Fruit fly (Drosophila melanogaster): Measurements from ENCODE around the gene Ravus.

Ravus gene

DNA sequence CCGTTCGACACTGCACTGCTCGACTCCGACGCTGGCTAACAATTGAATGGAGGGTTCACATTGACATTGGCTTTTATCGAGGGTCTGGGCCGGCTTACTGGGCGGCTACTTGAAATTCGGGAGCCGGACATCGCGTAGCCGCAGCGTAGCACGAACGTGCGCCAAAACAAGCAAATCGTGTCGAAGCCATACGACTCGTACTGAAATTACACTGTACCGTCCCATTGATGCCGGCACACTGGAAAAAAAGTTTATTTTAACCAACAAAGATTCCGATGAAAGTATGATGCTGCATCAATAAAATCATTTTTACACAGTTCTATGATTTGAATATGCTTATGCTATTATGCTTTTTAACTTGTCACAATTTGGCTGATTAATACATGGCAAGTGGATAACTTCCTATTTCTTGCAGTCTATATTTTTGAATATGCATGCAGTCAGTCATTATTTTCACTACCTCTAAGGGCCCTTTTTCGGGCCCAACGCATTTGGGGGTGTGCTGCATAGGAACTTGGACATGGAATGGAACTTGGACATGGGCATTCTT lies 25.0 kb upstream of the Ravus start, which contains the start of gene apn (continued):
- TF ChIP-seq CG14441 (GFP tag; IDR thresholded peaks at IDR 0.05) (peak; percentile 36; the same call in 1 of the 2 replicates), gsb-n (tag; optimal IDR thresholded peaks at IDR 0.05) (no peak), NC2β (GFP tag; optimal IDR thresholded peaks at IDR 0.05) (no peak)

DNA sequence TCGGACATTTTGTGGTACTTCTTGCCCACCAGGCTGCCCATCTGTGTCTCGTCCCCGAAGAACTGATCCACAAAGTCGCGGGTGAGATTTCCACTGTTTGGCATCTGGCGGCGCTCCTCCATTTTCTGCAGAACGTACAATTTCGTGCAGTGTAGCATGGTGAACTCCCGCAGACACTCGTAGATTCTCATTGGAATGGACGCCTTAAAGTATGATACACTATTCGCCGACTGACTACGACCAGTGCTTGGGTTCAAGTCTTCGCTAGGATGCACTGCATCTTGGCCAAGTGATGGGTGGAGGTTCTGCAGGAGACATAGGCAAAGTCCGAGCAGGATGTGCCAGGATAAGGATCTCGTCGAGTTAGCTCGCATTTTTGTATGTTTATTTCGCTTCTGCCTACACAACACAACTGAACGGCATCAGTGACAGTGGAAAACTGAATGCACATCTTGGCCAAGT lies 22.3 kb upstream of the Ravus start, which contains the start of gene CG15888:
Gene CG15888, minus strand, starts transcription at position 412 of the 462 bp plus-strand sequence.
- TF ChIP-seq Elba2 (GFP tag; optimal IDR thresholded peaks at IDR 0.05) (no peak), sc (optimal IDR thresholded peaks at IDR 0.05) (no peak), sc (GFP tag; optimal IDR thresholded peaks at IDR 0.05) (no peak), Ets65A (GFP tag) (peak; percentile 59), gcm (GFP tag; optimal IDR thresholded peaks at IDR 0.05) (no peak), Mrtf (GFP tag; IDR thresholded peaks at IDR 0.05) (no peak), corto (GFP tag; optimal IDR thresholded peaks at IDR 0.05) (no peak), zf30C (GFP tag; optimal IDR thresholded peaks at IDR 0.05) (peak; percentile 11), jing (GFP tag; optimal IDR thresholded peaks at IDR 0.05) (no peak), Side (GFP tag; optimal IDR thresholded peaks at IDR 0.05) (no peak), Trl (optimal IDR thresholded peaks at IDR 0.05) (no peak), Trl (GFP tag; optimal IDR thresholded peaks at IDR 0.05) (no peak), fd3F (GFP tag; optimal IDR thresholded peaks at IDR 0.05) (no peak), insv (GFP tag; optimal IDR thresholded peaks at IDR 0.05) (peak in 1 of 2 experiments; percentile 85), prd (optimal IDR thresholded peaks at IDR 0.05) (no peak), prd (GFP tag; IDR thresholded peaks at IDR 0.05) (no peak), CG7556 (GFP tag; optimal IDR thresholded peaks at IDR 0.05) (no peak), gsb (GFP tag; IDR thresholded peaks at IDR 0.05) (no peak), CG6272 (GFP tag; IDR thresholded peaks at IDR 0.05) (no peak), cas (GFP tag; IDR thresholded peaks at IDR 0.05) (no peak), Myb (GFP tag; optimal IDR thresholded peaks at IDR 0.05) (no peak), CG7372 (GFP tag; IDR thresholded peaks at IDR 0.05) (no peak)

DNA sequence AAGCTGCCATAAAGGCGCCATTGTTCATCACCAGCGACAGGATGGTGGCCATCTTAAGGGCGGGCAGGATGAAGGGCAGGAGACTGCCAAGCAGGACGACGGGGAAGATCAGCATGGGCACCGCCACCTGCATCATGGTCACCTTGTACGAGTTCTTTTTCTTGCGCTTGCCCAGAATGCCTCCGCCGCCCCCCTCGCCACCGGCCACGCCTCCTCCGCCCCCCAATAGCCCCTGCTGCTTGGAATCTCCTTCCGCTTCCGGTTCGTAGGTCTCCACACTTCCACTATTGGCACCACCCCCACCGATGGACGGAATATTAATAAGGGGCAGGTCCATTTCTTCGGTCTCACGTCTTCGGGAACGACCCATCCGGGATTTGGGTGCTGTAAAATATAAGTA lies 21.2 kb upstream of the Ravus start:
- no peak for TF ChIP-seq Atf6 (GFP tag; IDR thresholded peaks at IDR 0.05)
- TF ChIP-seq Rx (GFP tag; IDR thresholded peaks at IDR 0.05), result no peak
- TF ChIP-seq H2.0 (GFP tag; IDR thresholded peaks at IDR 0.05), result no peak
- TF ChIP-seq crol (GFP tag; IDR thresholded peaks at IDR 0.05), result 0 out of 2 replicates have a peak, but pooled peaks have one; percentile 21
- peak; percentile 50 for TF ChIP-seq Hr39 (optimal IDR thresholded peaks at IDR 0.05)
- TF ChIP-seq tgo (GFP tag; IDR thresholded peaks at IDR 0.05), result no peak
- no peak for TF ChIP-seq scrt (GFP tag; optimal IDR thresholded peaks at IDR 0.05)
- no peak for TF ChIP-seq CG17912 (GFP tag; optimal IDR thresholded peaks at IDR 0.05)
- TF ChIP-seq hbn (GFP tag; IDR thresholded peaks at IDR 0.05; ENCODE audit: partially characterized antibody), result no peak
- TF ChIP-seq Mrtf (GFP tag; IDR thresholded peaks at IDR 0.05), result 0 out of 3 replicates have a peak, but pooled peaks have one; percentile 36
- 0 out of 2 replicates have a peak, but pooled peaks have one; percentile 7 for TF ChIP-seq al (GFP tag; IDR thresholded peaks at IDR 0.05)

DNA sequence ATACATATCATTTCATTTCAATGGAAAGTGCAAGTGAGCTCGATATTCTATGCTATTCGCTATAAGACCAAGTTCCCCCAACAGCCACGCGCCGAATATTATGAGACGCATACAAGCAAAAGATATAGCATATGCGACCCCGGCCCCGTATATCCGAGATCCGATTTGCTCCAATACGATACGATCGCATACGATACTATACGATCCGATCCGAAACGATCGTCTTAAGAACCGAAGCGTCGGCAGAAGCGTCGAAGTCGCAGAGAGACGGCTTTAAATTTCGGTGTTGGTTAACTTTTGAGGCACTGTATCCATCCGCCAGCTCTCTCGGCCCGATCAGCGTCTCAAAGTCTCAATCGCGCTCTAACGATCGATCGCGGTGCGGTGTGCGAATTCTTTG lies 15.6 kb upstream of the Ravus start, which contains the start of gene CG8630:
Gene CG8630, plus strand, starts transcription at position 303 of the 400 bp plus-strand sequence.
- TF ChIP-seq CG8388 (GFP tag; optimal IDR thresholded peaks at IDR 0.05) (peak; percentile 36), chinmo (GFP tag; IDR thresholded peaks at IDR 0.05; ENCODE audit: partially characterized antibody) (peak; percentile 53; the same call in 2 of the 4 replicates), Antp (GFP tag; optimal IDR thresholded peaks at IDR 0.05) (no peak), YL-1 (GFP tag; optimal IDR thresholded peaks at IDR 0.05) (no peak), nmo (GFP tag; optimal IDR thresholded peaks at IDR 0.05) (no peak), gce (GFP tag; IDR thresholded peaks at IDR 0.05) (no peak), CG10654 (GFP tag; optimal IDR thresholded peaks at IDR 0.05) (no peak), CG10565 (GFP tag; optimal IDR thresholded peaks at IDR 0.05) (no peak), tgo (GFP tag; IDR thresholded peaks at IDR 0.05) (no peak), CG11085 (GFP tag; IDR thresholded peaks at IDR 0.05) (no peak), crc (GFP tag; optimal IDR thresholded peaks at IDR 0.05) (no peak), Rfx (GFP tag; IDR thresholded peaks at IDR 0.05) (no peak), CG13894 (tag; optimal IDR thresholded peaks at IDR 0.05) (peak; percentile 100), CG32532 (GFP tag; IDR thresholded peaks at IDR 0.05) (no peak), CG16863 (GFP tag; optimal IDR thresholded peaks at IDR 0.05) (no peak), Hey (tag; optimal IDR thresholded peaks at IDR 0.05) (no peak), Myb (GFP tag; optimal IDR thresholded peaks at IDR 0.05) (no peak)
